Worm (Caenorhabditis elegans): ENCODE results near the gene vms-1.
A peak's percentile ranks its signal among the peaks of the same experiment; 100 is the strongest.

DNA sequence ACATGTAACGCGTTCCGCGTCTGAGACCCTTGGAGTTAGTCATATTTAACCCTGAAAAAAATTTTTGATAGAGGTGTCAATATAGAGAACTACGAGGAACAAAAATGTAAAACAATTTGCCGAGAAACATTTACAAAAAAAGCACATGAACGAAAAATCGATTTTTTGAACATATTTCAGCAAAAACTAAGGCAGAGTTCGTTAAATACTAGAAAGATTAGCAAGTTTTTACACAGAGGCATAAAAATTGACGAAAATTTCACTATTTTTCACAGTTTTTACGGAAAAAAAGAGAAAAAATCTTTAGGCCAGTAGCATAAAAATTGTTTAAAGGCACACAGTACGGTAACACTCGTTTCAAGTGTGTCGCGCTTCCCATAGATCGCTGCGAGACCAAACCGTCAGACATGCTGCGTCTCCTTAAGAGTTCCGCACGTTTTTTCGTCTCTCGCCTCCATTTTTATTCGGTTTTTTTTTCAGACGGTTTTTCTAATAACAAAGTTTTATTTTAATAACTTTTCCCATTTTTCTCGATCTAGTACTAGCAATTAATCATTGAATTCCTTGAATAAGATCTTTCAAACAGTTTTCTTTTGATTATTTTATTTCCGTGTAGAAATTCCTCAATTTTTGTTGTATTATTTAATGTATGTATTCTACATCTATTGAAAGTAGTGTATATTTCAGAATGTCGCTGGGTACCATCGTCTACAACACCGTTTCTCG lies 42.0 kb downstream of the vms-1 start, which contains the start of the genes rpl-21 and C14B9.10:
- peak; percentile 89 for TF ChIP-seq W03F9.2 (tag; optimal IDR thresholded peaks at IDR 0.05)
- no peak for TF ChIP-seq dao-5 (tag; optimal IDR thresholded peaks at IDR 0.05)
- peak; percentile 47 for TF ChIP-seq him-1 (tag; optimal IDR thresholded peaks at IDR 0.05)
